Worm (Caenorhabditis elegans): ENCODE data around the gene ech-4.

ech-4 gene

ce11 chrII:10820679-10821078 lies at the start of gene ech-4:
Gene ech-4 (plus strand): TSS chrII:10821031.
- TF ChIP-seq aly-1 (tag; optimal IDR thresholded peaks at IDR 0.05) (no peak), ceh-36 (tag; optimal IDR thresholded peaks at IDR 0.05) (no peak), pes-1 (GFP tag; IDR thresholded peaks at IDR 0.05) (no peak), tra-4 (tag; optimal IDR thresholded peaks at IDR 0.05) (no peak), hmg-4 (GFP tag; optimal IDR thresholded peaks at IDR 0.05) (no peak), B0310.2 (tag; optimal IDR thresholded peaks at IDR 0.05) (no peak), tbx-37 (GFP tag; conservative IDR thresholded peaks at IDR 0.05) (no peak)

ce11 chrII:10778026-10778425 lies 42.8 kb upstream of the ech-4 start, which contains the start of gene mpz-1:
Gene mpz-1 (minus strand): TSS chrII:10778126.
- TF ChIP-seq tbx-37 (GFP tag; conservative IDR thresholded peaks at IDR 0.05) (no peak), hmbx-1 (tag; optimal IDR thresholded peaks at IDR 0.05) (no peak)

- TF ChIP-seq sea-1 (GFP tag; conservative IDR thresholded peaks at IDR 0.05): no peak
- no peak for TF ChIP-seq B0310.2 (tag; optimal IDR thresholded peaks at IDR 0.05)
- no peak for TF ChIP-seq aly-1 (tag; optimal IDR thresholded peaks at IDR 0.05)
- no peak for TF ChIP-seq ceh-36 (tag; optimal IDR thresholded peaks at IDR 0.05)
- no peak for TF ChIP-seq hmg-4 (GFP tag; optimal IDR thresholded peaks at IDR 0.05)
- TF ChIP-seq scrt-1 (GFP tag; IDR thresholded peaks at IDR 0.05): no peak
- TF ChIP-seq flt-1 (GFP tag; IDR thresholded peaks at IDR 0.05): no peak
- TF ChIP-seq F13C5.2 (tag; optimal IDR thresholded peaks at IDR 0.05): no peak
- TF ChIP-seq ama-1 (optimal IDR thresholded peaks at IDR 0.05): no peak
- TF ChIP-seq tbx-11 (GFP tag; IDR thresholded peaks at IDR 0.05): no peak
- TF ChIP-seq hmbx-1 (tag; optimal IDR thresholded peaks at IDR 0.05): no peak
Measured at ce11 chrII:10783201-10783962, 37.4 kb upstream of the ech-4 start, which contains the start of gene ect-2. Gene ect-2 (minus strand): TSS chrII:10783962.

- TF ChIP-seq scrt-1 (GFP tag; IDR thresholded peaks at IDR 0.05) (no peak), hnd-1 (tag; optimal IDR thresholded peaks at IDR 0.05) (no peak), pes-1 (GFP tag; IDR thresholded peaks at IDR 0.05) (no peak), hmbx-1 (tag; optimal IDR thresholded peaks at IDR 0.05) (no peak), F13C5.2 (tag; optimal IDR thresholded peaks at IDR 0.05) (no peak), hmg-4 (GFP tag; optimal IDR thresholded peaks at IDR 0.05) (no peak)
Measured at ce11 chrII:10784248-10784647, 36.6 kb upstream of the ech-4 start.

- TF ChIP-seq ceh-13 (GFP tag; optimal IDR thresholded peaks at IDR 0.05) (no peak), scrt-1 (GFP tag; IDR thresholded peaks at IDR 0.05) (no peak), flt-1 (GFP tag; IDR thresholded peaks at IDR 0.05) (0 out of 2 replicates have a peak, but pooled peaks have one; percentile 12), ama-1 (optimal IDR thresholded peaks at IDR 0.05) (no peak)
Measured at ce11 chrII:10784780-10785463, 35.9 kb upstream of the ech-4 start, which contains the start of gene cdl-1. Gene cdl-1 (plus strand): TSS chrII:10785452.

- 0 out of 2 replicates have a peak, but pooled peaks have one; percentile 5 for TF ChIP-seq pes-1 (GFP tag; IDR thresholded peaks at IDR 0.05)
- TF ChIP-seq scrt-1 (GFP tag; IDR thresholded peaks at IDR 0.05): no peak
- no peak for TF ChIP-seq tbx-11 (GFP tag; IDR thresholded peaks at IDR 0.05)
- peak; percentile 87 for TF ChIP-seq ama-1 (optimal IDR thresholded peaks at IDR 0.05)
- no peak for TF ChIP-seq F13C5.2 (tag; optimal IDR thresholded peaks at IDR 0.05)
- no peak for TF ChIP-seq ets-7 (tag; optimal IDR thresholded peaks at IDR 0.05)
- no peak for TF ChIP-seq hmg-4 (GFP tag; optimal IDR thresholded peaks at IDR 0.05)
- TF ChIP-seq tra-4 (tag; optimal IDR thresholded peaks at IDR 0.05): no peak
Measured at ce11 chrII:10787240-10787639, 33.6 kb upstream of the ech-4 start, which contains the start of gene tag-209. Gene tag-209 (plus strand): TSS chrII:10787312.

ce11 chrII:10792611-10793010 lies 28.2 kb upstream of the ech-4 start:
- TF ChIP-seq aly-1 (tag; optimal IDR thresholded peaks at IDR 0.05) (no peak), flt-1 (GFP tag; IDR thresholded peaks at IDR 0.05) (no peak), B0310.2 (tag; optimal IDR thresholded peaks at IDR 0.05) (no peak), tbx-37 (GFP tag; conservative IDR thresholded peaks at IDR 0.05) (no peak), scrt-1 (GFP tag; IDR thresholded peaks at IDR 0.05) (no peak), F13C5.2 (tag; optimal IDR thresholded peaks at IDR 0.05) (no peak), hmg-4 (GFP tag; optimal IDR thresholded peaks at IDR 0.05) (no peak), ceh-13 (GFP tag; optimal IDR thresholded peaks at IDR 0.05) (no peak), ets-7 (tag; optimal IDR thresholded peaks at IDR 0.05) (no peak), sea-1 (GFP tag; conservative IDR thresholded peaks at IDR 0.05) (no peak), ama-1 (optimal IDR thresholded peaks at IDR 0.05) (no peak), hnd-1 (tag; optimal IDR thresholded peaks at IDR 0.05) (no peak), ceh-36 (tag; optimal IDR thresholded peaks at IDR 0.05) (no peak)

ce11 chrII:10793393-10793792 lies 27.4 kb upstream of the ech-4 start, which contains the start of gene vps-11:
Gene vps-11 (minus strand): TSS chrII:10793493.
- no peak for TF ChIP-seq tbx-37 (GFP tag; conservative IDR thresholded peaks at IDR 0.05)
- no peak for TF ChIP-seq F13C5.2 (tag; optimal IDR thresholded peaks at IDR 0.05)
- no peak for TF ChIP-seq tbx-11 (GFP tag; IDR thresholded peaks at IDR 0.05)
- TF ChIP-seq scrt-1 (GFP tag; IDR thresholded peaks at IDR 0.05): no peak
- no peak for TF ChIP-seq ama-1 (optimal IDR thresholded peaks at IDR 0.05)
- no peak for TF ChIP-seq ets-7 (tag; optimal IDR thresholded peaks at IDR 0.05)
- no peak for TF ChIP-seq B0310.2 (tag; optimal IDR thresholded peaks at IDR 0.05)
- TF ChIP-seq tra-4 (tag; optimal IDR thresholded peaks at IDR 0.05): no peak
- TF ChIP-seq aly-1 (tag; optimal IDR thresholded peaks at IDR 0.05): no peak
- no peak for TF ChIP-seq sea-1 (GFP tag; conservative IDR thresholded peaks at IDR 0.05)
- no peak for TF ChIP-seq pes-1 (GFP tag; IDR thresholded peaks at IDR 0.05)
- TF ChIP-seq ceh-13 (GFP tag; optimal IDR thresholded peaks at IDR 0.05): no peak
- no peak for TF ChIP-seq hmbx-1 (tag; optimal IDR thresholded peaks at IDR 0.05)
- TF ChIP-seq flt-1 (GFP tag; IDR thresholded peaks at IDR 0.05): no peak
- no peak for TF ChIP-seq hmg-4 (GFP tag; optimal IDR thresholded peaks at IDR 0.05)
- no peak for TF ChIP-seq hnd-1 (tag; optimal IDR thresholded peaks at IDR 0.05)
- TF ChIP-seq ceh-36 (tag; optimal IDR thresholded peaks at IDR 0.05): no peak
